Fruit fly (Drosophila melanogaster) whole organism, embryonic: ENCODE measurements around the gene nolo.
A peak's percentile ranks its signal among the peaks of the same experiment; 100 is the strongest.

Experiments
- Atf3 ChIP-seq: fragments of 200-800 bp; sonication (Bioruptor generic); optimal IDR thresholded peaks from 3 replicates; lab custom pipeline; 2016; ENCODE audit warnings: missing biosample characterization, missing genetic modification characterization
- CG11723 ChIP-seq: fragments of 200-800 bp; sonication (Bioruptor generic); optimal IDR thresholded peaks from 2 replicates; lab custom pipeline; 2017; ENCODE audit warnings: missing biosample characterization, mild to moderate bottlenecking, missing genetic modification characterization
- CG13123 ChIP-seq: fragments of 200-800 bp; sonication (Bioruptor generic); optimal IDR thresholded peaks from 2 replicates; lab custom pipeline; 2016; ENCODE audit warnings: missing biosample characterization, missing genetic modification characterization
- CG13624 ChIP-seq: fragments of 200-800 bp; sonication (Bioruptor generic); optimal IDR thresholded peaks from 2 replicates; lab custom pipeline; 2016; ENCODE audit warnings: missing biosample characterization, missing genetic modification characterization
- CG16863 ChIP-seq: fragments of 200-800 bp; sonication (Bioruptor generic); optimal IDR thresholded peaks from 3 replicates; lab custom pipeline; 2016; ENCODE audit warnings: missing biosample characterization, missing genetic modification characterization
- CG17385 ChIP-seq: fragments of 200-800 bp; sonication (Bioruptor generic); optimal IDR thresholded peaks from 3 replicates; lab custom pipeline; 2018; ENCODE audit warnings: missing biosample characterization, mild to moderate bottlenecking, missing genetic modification characterization
- CG17612 ChIP-seq: fragments of 200-800 bp; sonication (Bioruptor generic); IDR thresholded peaks from 2 replicates; pipeline ENCODE4 v1.3.6; 2022; ENCODE audit warnings: missing biosample characterization, missing genetic modification characterization
- CG2129 ChIP-seq: fragments of 200-800 bp; sonication (Bioruptor generic); IDR thresholded peaks from 2 replicates; pipeline ENCODE4 v1.3.6; 2022; ENCODE audit warnings: missing biosample characterization, missing genetic modification characterization; ENCODE audit not compliant: partially characterized antibody
- CG2712 ChIP-seq: fragments of 200-800 bp; optimal IDR thresholded peaks from 3 replicates; lab custom pipeline; 2019; ENCODE audit warnings: missing biosample characterization, mild to moderate bottlenecking, missing genetic modification characterization, moderate library complexity
- CG30403 ChIP-seq: fragments of 200-800 bp; sonication (Bioruptor generic); optimal IDR thresholded peaks from 3 replicates; lab custom pipeline; 2016; ENCODE audit warnings: missing biosample characterization, missing genetic modification characterization
- CG3163 ChIP-seq: fragments of 200-800 bp; sonication (Bioruptor generic); optimal IDR thresholded peaks from 3 replicates; lab custom pipeline; 2016; ENCODE audit warnings: missing biosample characterization, missing genetic modification characterization
- CG33557 ChIP-seq: fragments of 200-800 bp; sonication (Bioruptor generic); optimal IDR thresholded peaks from 2 replicates; lab custom pipeline; 2019; ENCODE audit warnings: missing biosample characterization, mild to moderate bottlenecking, missing genetic modification characterization, moderate library complexity
- CG34422 ChIP-seq: fragments of 200-800 bp; sonication (Bioruptor generic); IDR thresholded peaks from 3 replicates; pipeline ENCODE4 v1.3.6; 2022; ENCODE audit warnings: missing biosample characterization, missing genetic modification characterization
- CG4424 ChIP-seq: fragments of 200-800 bp; sonication (Bioruptor generic); optimal IDR thresholded peaks from 3 replicates; lab custom pipeline; 2016; ENCODE audit warnings: missing biosample characterization, missing genetic modification characterization
- CG4617 ChIP-seq: fragments of 200-800 bp; sonication (Bioruptor generic); optimal IDR thresholded peaks from 3 replicates; lab custom pipeline; 2016; ENCODE audit warnings: missing biosample characterization, missing genetic modification characterization, borderline replicate concordance
- CG8290 ChIP-seq, 3 experiments: fragments of 200-800 bp; sonication (Bioruptor generic); optimal IDR thresholded peaks; 2 replicates each; lab custom pipeline; 2016 to 2019; ENCODE audit warnings: missing biosample characterization in 3 of 3, missing genetic modification characterization in 3 of 3, mild to moderate bottlenecking in 2 of 3, moderate library complexity in 1 of 3
- CG8765 ChIP-seq: fragments of 200-800 bp; sonication (Bioruptor generic); IDR thresholded peaks from 2 replicates; pipeline ENCODE4 v1.3.6; 2022; ENCODE audit warnings: missing biosample characterization, missing genetic modification characterization
- CG9215 ChIP-seq: fragments of 200-800 bp; sonication (Bioruptor generic); IDR thresholded peaks from 2 replicates; pipeline ENCODE4 v1.3.6; 2022; ENCODE audit warnings: missing biosample characterization, missing genetic modification characterization
- Dad ChIP-seq: fragments of 200-800 bp; sonication (Bioruptor generic); optimal IDR thresholded peaks from 3 replicates; lab custom pipeline; 2016; ENCODE audit warnings: missing biosample characterization, missing genetic modification characterization
- Dfd ChIP-seq, 2 experiments: fragments of >200 bp; optimal IDR thresholded peaks; 2 replicates each; lab custom pipeline; 2017; ENCODE audit warnings: missing biosample characterization in 2 of 2, missing genetic modification characterization in 2 of 2
- Dip3 ChIP-seq: fragments of 200-800 bp; sonication (Bioruptor generic); optimal IDR thresholded peaks from 3 replicates; lab custom pipeline; 2016; ENCODE audit warnings: missing biosample characterization, missing genetic modification characterization
- Dll ChIP-seq: fragments of 200-800 bp; sonication (Bioruptor generic); IDR thresholded peaks from 4 replicates; pipeline ENCODE4 v1.3.6; 2022; ENCODE audit warnings: missing biosample characterization, missing genetic modification characterization; ENCODE audit not compliant: partially characterized antibody
- Doc3 ChIP-seq: fragments of 200-800 bp; sonication (Bioruptor generic); IDR thresholded peaks from 3 replicates; pipeline ENCODE4 v1.3.6; 2022; ENCODE audit warnings: missing biosample characterization, missing genetic modification characterization; ENCODE audit not compliant: partially characterized antibody
- Ets97D ChIP-seq: fragments of 200-800 bp; sonication (Bioruptor generic); optimal IDR thresholded peaks from 3 replicates; lab custom pipeline; 2016; ENCODE audit warnings: missing biosample characterization, missing genetic modification characterization
- Gug ChIP-seq: fragments of 200-800 bp; sonication (Bioruptor generic); IDR thresholded peaks from 4 replicates; pipeline ENCODE4 v1.3.6; 2022; ENCODE audit warnings: missing biosample characterization, missing genetic modification characterization
- HHEX ChIP-seq: fragments of 200-800 bp; sonication (Bioruptor generic); optimal IDR thresholded peaks from 3 replicates; lab custom pipeline; 2017; ENCODE audit warnings: missing biosample characterization, mild to moderate bottlenecking, missing genetic modification characterization, missing genetic modification reagents
- Hr3 ChIP-seq: fragments of 200-800 bp; sonication (Bioruptor generic); optimal IDR thresholded peaks from 3 replicates; lab custom pipeline; 2016; ENCODE audit warnings: missing biosample characterization, missing genetic modification characterization
- MBD-R2 ChIP-seq: fragments of 200-800 bp; sonication (Bioruptor generic); IDR thresholded peaks from 2 replicates; pipeline ENCODE4 v1.3.6; 2022; ENCODE audit warnings: missing biosample characterization, missing genetic modification characterization
- Med ChIP-seq: fragments of 200-800 bp; sonication (Bioruptor generic); peaks from one replicate; lab custom pipeline; 2016; ENCODE audit warnings: missing biosample characterization, missing genetic modification characterization, mild to moderate bottlenecking, inconsistent platforms, moderate library complexity
- Meics ChIP-seq: fragments of 200-800 bp; sonication (Bioruptor generic); optimal IDR thresholded peaks from 2 replicates; lab custom pipeline; 2017; ENCODE audit warnings: missing biosample characterization, mild to moderate bottlenecking, missing genetic modification characterization
- Neu2 ChIP-seq: fragments of 200-800 bp; sonication (Bioruptor generic); optimal IDR thresholded peaks from 3 replicates; lab custom pipeline; 2016; ENCODE audit warnings: missing biosample characterization, missing genetic modification characterization, borderline replicate concordance
- Sin3A ChIP-seq: fragments of >200 bp; optimal IDR thresholded peaks from 2 replicates; lab custom pipeline; 2018
- Taf1 ChIP-seq: fragments of 200-800 bp; sonication (Bioruptor generic); IDR thresholded peaks from 2 replicates; pipeline ENCODE4 v1.3.6; 2022; ENCODE audit warnings: missing biosample characterization, missing genetic modification characterization
- Trl ChIP-seq, 3 experiments: fragments of >200 bp in 2 of 3; fragments of 200-800 bp in 1 of 3; sonication (Bioruptor generic) in 1 of 3; optimal IDR thresholded peaks; 2 replicates in 1 of 3; 3 replicates in 2 of 3; lab custom pipeline; 2016 to 2017; ENCODE audit warnings: missing biosample characterization in 1 of 3, missing genetic modification characterization in 1 of 3
- ara ChIP-seq: fragments of 200-800 bp; sonication (Bioruptor generic); IDR thresholded peaks from 2 replicates; pipeline ENCODE4 v1.3.6; 2022; ENCODE audit warnings: missing biosample characterization, missing genetic modification characterization
- chn ChIP-seq: fragments of 200-800 bp; sonication (Bioruptor generic); optimal IDR thresholded peaks from 2 replicates; lab custom pipeline; 2016; ENCODE audit warnings: missing biosample characterization, missing genetic modification characterization
- ci ChIP-seq: fragments of 200-800 bp; sonication (Bioruptor generic); IDR thresholded peaks from 3 replicates; pipeline ENCODE4 v1.3.6; 2022; ENCODE audit warnings: missing biosample characterization, missing genetic modification characterization
- dpn ChIP-seq, 2 experiments: fragments of 200-800 bp; sonication (Bioruptor generic); optimal IDR thresholded peaks; 3 replicates each; lab custom pipeline; 2016; ENCODE audit warnings: missing biosample characterization in 2 of 2, missing genetic modification characterization in 2 of 2
- her ChIP-seq: fragments of 200-800 bp; sonication (Bioruptor generic); optimal IDR thresholded peaks from 2 replicates; lab custom pipeline; 2016; ENCODE audit warnings: missing biosample characterization, missing genetic modification characterization
- jumu ChIP-seq: fragments of 200-800 bp; sonication (Bioruptor generic); optimal IDR thresholded peaks from 3 replicates; lab custom pipeline; 2016; ENCODE audit warnings: missing biosample characterization, missing genetic modification characterization
- lilli ChIP-seq: fragments of 200-800 bp; sonication (Bioruptor generic); optimal IDR thresholded peaks from 3 replicates; lab custom pipeline; 2016; ENCODE audit warnings: missing biosample characterization, missing genetic modification characterization
- lola ChIP-seq, 3 experiments: fragments of >200 bp in 2 of 3; fragments of 200-800 bp in 1 of 3; sonication (Bioruptor generic) in 1 of 3; optimal IDR thresholded peaks; 2 replicates each; lab custom pipeline; 2017 to 2019; ENCODE audit warnings: missing biosample characterization in 3 of 3, missing genetic modification characterization in 3 of 3, mild to moderate bottlenecking in 1 of 3, moderate library complexity in 1 of 3
- onecut ChIP-seq: fragments of 200-800 bp; sonication (Bioruptor generic); IDR thresholded peaks from 2 replicates; pipeline ENCODE4 v1.3.6; 2022; ENCODE audit warnings: missing biosample characterization, missing genetic modification characterization
- psq ChIP-seq: fragments of 200-800 bp; sonication (Bioruptor generic); optimal IDR thresholded peaks from 2 replicates; lab custom pipeline; 2017; ENCODE audit warnings: missing biosample characterization, missing genetic modification characterization
- repo ChIP-seq: fragments of 200-800 bp; sonication (Bioruptor generic); optimal IDR thresholded peaks from 2 replicates; lab custom pipeline; 2016; ENCODE audit warnings: missing biosample characterization, missing genetic modification characterization
- shn ChIP-seq: fragments of 200-800 bp; sonication (Bioruptor generic); optimal IDR thresholded peaks from 3 replicates; lab custom pipeline; 2016; ENCODE audit warnings: missing biosample characterization, missing genetic modification characterization
- sna ChIP-seq: fragments of 200-800 bp; sonication (Bioruptor generic); IDR thresholded peaks from 2 replicates; pipeline ENCODE4 v1.3.6; 2022; ENCODE audit warnings: missing biosample characterization, missing genetic modification characterization; ENCODE audit not compliant: partially characterized antibody
- sug ChIP-seq: fragments of 200-800 bp; optimal IDR thresholded peaks from 2 replicates; lab custom pipeline; 2019; ENCODE audit warnings: missing biosample characterization, mild to moderate bottlenecking, missing genetic modification characterization, moderate library complexity
- tin ChIP-seq: fragments of 200-800 bp; sonication (Bioruptor generic); optimal IDR thresholded peaks from 3 replicates; lab custom pipeline; 2016; ENCODE audit warnings: missing biosample characterization, missing genetic modification characterization
- unc-4 ChIP-seq: fragments of 200-800 bp; sonication (Bioruptor generic); IDR thresholded peaks from 2 replicates; pipeline ENCODE4 v1.3.6; 2022; ENCODE audit warnings: missing biosample characterization, missing genetic modification characterization; ENCODE audit not compliant: partially characterized antibody
- zen2 ChIP-seq: fragments of 200-800 bp; sonication (Bioruptor generic); IDR thresholded peaks from 3 replicates; pipeline ENCODE4 v1.3.6; 2022; ENCODE audit warnings: missing biosample characterization, missing genetic modification characterization; ENCODE audit not compliant: partially characterized antibody

nolo gene

DNA sequence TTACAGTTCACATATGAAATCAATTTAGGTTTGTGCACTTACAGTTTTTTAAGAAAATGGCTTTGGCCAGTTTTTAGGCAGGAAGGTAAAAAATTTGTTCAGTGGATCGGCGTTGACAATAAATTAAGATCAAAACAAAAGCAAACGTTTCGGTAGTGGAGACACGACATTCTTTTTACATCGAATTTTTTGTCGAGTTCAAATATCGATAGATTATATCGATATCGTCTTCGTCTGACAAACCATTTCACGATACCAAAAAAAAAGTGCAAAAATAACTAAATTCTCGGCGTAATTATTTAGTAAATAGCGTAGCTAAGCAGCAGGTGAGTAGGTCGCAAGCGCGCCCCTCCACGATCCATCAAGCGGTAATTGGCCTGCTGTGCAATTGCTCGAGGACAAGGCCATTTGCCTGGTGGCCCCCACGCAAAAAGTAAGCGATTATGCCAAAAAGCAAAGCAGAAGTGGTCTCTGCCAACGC is 25.3 kb upstream of the nolo start, which contains the start of gene Cul2 (continued):
- TF ChIP-seq onecut (GFP tag; lab: Robert Waterston, UW) (0 out of 2 replicates have a peak, but pooled peaks have one; percentile 13), CG13624 (peak; percentile 44), CG11723 (GFP tag; lab: Kevin White, UChicago) (peak; percentile 59), Taf1 (GFP tag; lab: Robert Waterston, UW) (no peak), Meics (GFP tag; lab: Kevin White, UChicago) (peak; percentile 20), lilli (peak; percentile 48), MBD-R2 (peak; percentile 53), CG2712 (tag; lab: Kevin White, UChicago) (peak; percentile 50), Sin3A (lab: Kevin White, UChicago) (peak; percentile 24), unc-4 (peak; percentile 81), sug (tag; lab: Kevin White, UChicago) (peak; percentile 30), her (GFP tag; lab: Kevin White, UChicago) (peak; percentile 21), Gug (GFP tag; lab: Robert Waterston, UW) (peak; percentile 51; the same call in 1 of the 4 replicates), Dll (GFP tag; lab: Robert Waterston, UW) (peak; percentile 86), CG4424 (GFP tag; lab: Kevin White, UChicago) (peak; percentile 35), sna (GFP tag; lab: Robert Waterston, UW) (peak; percentile 69), chn (GFP tag; lab: Kevin White, UChicago) (peak; percentile 43), Atf3 (GFP tag; lab: Kevin White, UChicago) (peak; percentile 8), tin (GFP tag; lab: Kevin White, UChicago) (peak; percentile 17), CG3163 (peak; percentile 23), CG16863 (GFP tag; lab: Kevin White, UChicago) (peak; percentile 16), Neu2 (peak; percentile 38), CG4617 (GFP tag; lab: Kevin White, UChicago) (peak; percentile 89), Dad (GFP tag; lab: Kevin White, UChicago) (peak; percentile 10), lola (GFP tag; optimal IDR thresholded peaks at IDR 0.05; lab: Kevin White, UChicago) (peak in 2 of 3 experiments; percentile 2 to 57), CG2129 (peak; percentile 72), dpn (GFP tag; optimal IDR thresholded peaks at IDR 0.05; lab: Kevin White, UChicago) (peak; percentile 41 to 50), CG17385 (peak; percentile 0), Hr3 (GFP tag; lab: Kevin White, UChicago) (peak; percentile 13), Dip3 (GFP tag; lab: Kevin White, UChicago) (peak; percentile 14), CG17612 (GFP tag; lab: Robert Waterston, UW) (no peak), shn (GFP tag; lab: Kevin White, UChicago) (peak; percentile 8), psq (GFP tag; lab: Kevin White, UChicago) (no peak), jumu (GFP tag; lab: Kevin White, UChicago) (peak; percentile 19)

dm6 chr2L:21676556-21676955 is 7.3 kb upstream of the nolo start:
- TF ChIP-seq Trl (optimal IDR thresholded peaks at IDR 0.05; lab: Kevin White, UChicago) (peak; percentile 38 to 72), Trl (GFP tag; optimal IDR thresholded peaks at IDR 0.05; lab: Kevin White, UChicago) (no peak), CG30403 (GFP tag; lab: Kevin White, UChicago) (no peak), CG8765 (GFP tag; lab: Robert Waterston, UW) (0 out of 2 replicates have a peak, but pooled peaks have one; percentile 22), CG33557 (no peak), Med (peak; percentile 36), ara (no peak), repo (GFP tag; lab: Kevin White, UChicago) (no peak), Dfd (GFP tag; optimal IDR thresholded peaks at IDR 0.05; lab: Kevin White, UChicago) (no peak), CG9215 (GFP tag; lab: Robert Waterston, UW) (no peak), CG13123 (GFP tag; lab: Kevin White, UChicago) (no peak), HHEX (GFP tag; lab: Kevin White, UChicago) (no peak), CG34422 (peak; percentile 46; the same call in 1 of the 3 replicates), Doc3 (GFP tag; lab: Robert Waterston, UW) (no peak), Ets97D (GFP tag; lab: Kevin White, UChicago) (peak; percentile 16), zen2 (GFP tag; lab: Robert Waterston, UW) (0 out of 3 replicates have a peak, but pooled peaks have one; percentile 30), sug (tag; lab: Kevin White, UChicago) (peak; percentile 80), ci (GFP tag; lab: Robert Waterston, UW) (0 out of 3 replicates have a peak, but pooled peaks have one; percentile 23), CG8290 (GFP tag; optimal IDR thresholded peaks at IDR 0.05; lab: Kevin White, UChicago) (no peak), CG8290 (tag; optimal IDR thresholded peaks at IDR 0.05; lab: Kevin White, UChicago) (peak in 1 of 2 experiments; percentile 60)
